Fruit fly (Drosophila melanogaster) whole organism, adult: ENCODE results near the gene CG13384.

Experiments used
- bab1 ChIP-seq: fragments of 200-800 bp; sonication (Bioruptor generic); optimal IDR thresholded peaks from 3 replicates; lab custom pipeline; 2019; ENCODE audit warnings: missing biosample characterization, mild to moderate bottlenecking, missing genetic modification characterization, moderate library complexity
- kay ChIP-seq: fragments of 200-800 bp; sonication (Bioruptor generic); peaks from one replicate; lab custom pipeline; 2016; ENCODE audit warnings: missing biosample characterization, missing genetic modification characterization, borderline replicate concordance
- tj ChIP-seq: fragments of 200-800 bp; sonication (Bioruptor generic); optimal IDR thresholded peaks from 3 replicates; lab custom pipeline; 2017; ENCODE audit warnings: missing biosample characterization, mild to moderate bottlenecking, missing genetic modification characterization, moderate library complexity

DNA sequence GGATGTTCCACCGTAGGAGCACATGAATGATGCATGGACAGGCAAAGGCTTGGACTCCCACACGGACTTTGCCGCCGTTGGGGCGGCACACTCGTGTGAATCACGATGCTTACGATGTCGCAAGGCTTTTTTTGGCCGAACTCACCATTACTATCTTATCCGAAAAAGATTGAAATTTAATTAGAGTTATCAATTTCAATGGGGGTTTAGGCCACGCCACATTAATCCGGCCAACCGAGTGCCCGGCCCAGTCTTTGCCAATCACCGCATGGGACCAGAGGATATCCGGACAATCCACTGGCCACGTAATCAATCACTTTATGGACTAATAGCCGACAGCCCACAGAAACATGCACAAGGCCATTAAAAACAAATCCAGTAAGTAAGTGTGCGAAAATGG is 12.0 kb upstream of the CG13384 start:
- TF ChIP-seq tj (GFP tag; lab: Kevin White, UChicago) (no peak), kay (no peak), bab1 (GFP tag; lab: Kevin White, UChicago) (no peak)
